Fruit fly (Drosophila melanogaster) whole organism, embryonic: ENCODE data around the gene alphaCOP.

ENCODE experiments used
- Antp ChIP-seq: fragments of 200-800 bp; sonication (Bioruptor generic); optimal IDR thresholded peaks from 3 replicates; lab custom pipeline; 2016; ENCODE audit warnings: missing biosample characterization, missing genetic modification characterization
- B-H2 ChIP-seq: fragments of 200-800 bp; sonication (Bioruptor generic); optimal IDR thresholded peaks from 2 replicates; lab custom pipeline; 2018; ENCODE audit warnings: missing biosample characterization, mild to moderate bottlenecking, missing genetic modification characterization
- CG10366 ChIP-seq: fragments of 200-800 bp; sonication (Bioruptor generic); IDR thresholded peaks from 2 replicates; pipeline ENCODE4 v1.3.6; 2022; ENCODE audit warnings: missing biosample characterization, missing genetic modification characterization
- CG10462 ChIP-seq: fragments of 200-800 bp; sonication (Bioruptor generic); optimal IDR thresholded peaks from 2 replicates; lab custom pipeline; 2016; ENCODE audit warnings: missing biosample characterization, missing genetic modification characterization
- CG10543 ChIP-seq: fragments of 200-800 bp; sonication (Bioruptor generic); optimal IDR thresholded peaks from 3 replicates; lab custom pipeline; 2017; ENCODE audit warnings: missing biosample characterization, mild to moderate bottlenecking, missing genetic modification characterization, moderate library complexity
- CG10654 ChIP-seq: fragments of 200-800 bp; sonication (Bioruptor generic); optimal IDR thresholded peaks from 2 replicates; lab custom pipeline; 2016; ENCODE audit warnings: missing biosample characterization, missing genetic modification characterization
- CG11504 ChIP-seq: fragments of 200-800 bp; sonication (Bioruptor generic); optimal IDR thresholded peaks from 3 replicates; lab custom pipeline; 2019; ENCODE audit warnings: missing biosample characterization, mild to moderate bottlenecking, missing genetic modification characterization, moderate library complexity
- CG12299 ChIP-seq: fragments of 200-800 bp; sonication (Bioruptor generic); optimal IDR thresholded peaks from 2 replicates; lab custom pipeline; 2018; ENCODE audit warnings: missing biosample characterization, mild to moderate bottlenecking, missing genetic modification characterization
- CG12659 ChIP-seq: fragments of 200-800 bp; sonication (Bioruptor generic); optimal IDR thresholded peaks from 3 replicates; lab custom pipeline; 2017; ENCODE audit warnings: mild to moderate bottlenecking, missing biosample characterization, missing genetic modification reagents, missing genetic modification characterization
- CG12744 ChIP-seq: fragments of 200-800 bp; sonication (Bioruptor generic); optimal IDR thresholded peaks from 2 replicates; lab custom pipeline; 2016; ENCODE audit warnings: missing biosample characterization, missing genetic modification characterization
- CG14860 ChIP-seq: fragments of 200-800 bp; sonication (Bioruptor generic); IDR thresholded peaks from 3 replicates; pipeline ENCODE4 v1.3.6; 2022; ENCODE audit warnings: missing biosample characterization, missing genetic modification characterization; ENCODE audit not compliant: partially characterized antibody
- CG14965 ChIP-seq: fragments of 200-800 bp; sonication (Bioruptor generic); optimal IDR thresholded peaks from 2 replicates; lab custom pipeline; 2016; ENCODE audit warnings: missing biosample characterization, missing genetic modification characterization, borderline replicate concordance
- CG1602 ChIP-seq: fragments of 200-800 bp; sonication (Bioruptor generic); optimal IDR thresholded peaks from 3 replicates; lab custom pipeline; 2016; ENCODE audit warnings: missing biosample characterization, missing genetic modification characterization
- CG16815 ChIP-seq: fragments of 200-800 bp; sonication (Bioruptor generic); optimal IDR thresholded peaks from 3 replicates; lab custom pipeline; 2017; ENCODE audit warnings: missing biosample characterization, mild to moderate bottlenecking, missing genetic modification characterization
- CG17328 ChIP-seq: fragments of 200-800 bp; sonication (Bioruptor generic); IDR thresholded peaks from 2 replicates; pipeline ENCODE4 v1.3.6; 2022; ENCODE audit warnings: missing biosample characterization, missing genetic modification characterization
- CG2875 ChIP-seq: fragments of 200-800 bp; sonication (Bioruptor generic); optimal IDR thresholded peaks from 2 replicates; lab custom pipeline; 2017; ENCODE audit warnings: missing biosample characterization, mild to moderate bottlenecking, missing genetic modification characterization, missing genetic modification reagents
- CG43689 ChIP-seq: fragments of 200-800 bp; sonication (Bioruptor generic); IDR thresholded peaks from 2 replicates; pipeline ENCODE4 v1.3.6; 2022; ENCODE audit warnings: missing biosample characterization, missing genetic modification characterization
- CG4617 ChIP-seq: fragments of 200-800 bp; sonication (Bioruptor generic); optimal IDR thresholded peaks from 3 replicates; lab custom pipeline; 2016; ENCODE audit warnings: missing biosample characterization, missing genetic modification characterization, borderline replicate concordance
- CG7786 ChIP-seq: fragments of 200-800 bp; sonication (Bioruptor generic); optimal IDR thresholded peaks from 2 replicates; lab custom pipeline; 2016; ENCODE audit warnings: missing biosample characterization, missing genetic modification characterization
- CrebB ChIP-seq: fragments of 200-800 bp; sonication (Bioruptor generic); optimal IDR thresholded peaks from 3 replicates; lab custom pipeline; 2018; ENCODE audit warnings: missing biosample characterization, mild to moderate bottlenecking, missing genetic modification characterization
- Dek ChIP-seq: fragments of 200-800 bp; sonication (Bioruptor generic); optimal IDR thresholded peaks from 3 replicates; lab custom pipeline; 2019; ENCODE audit warnings: missing biosample characterization, mild to moderate bottlenecking, missing genetic modification characterization, moderate library complexity
- Dip3 ChIP-seq: fragments of 200-800 bp; sonication (Bioruptor generic); optimal IDR thresholded peaks from 3 replicates; lab custom pipeline; 2016; ENCODE audit warnings: missing biosample characterization, missing genetic modification characterization
- ERR ChIP-seq: fragments of 200-800 bp; sonication (Bioruptor generic); optimal IDR thresholded peaks from 2 replicates; lab custom pipeline; 2016; ENCODE audit warnings: missing biosample characterization, missing genetic modification characterization
- Elba2 ChIP-seq: fragments of 200-800 bp; sonication (Bioruptor generic); optimal IDR thresholded peaks from 3 replicates; lab custom pipeline; 2016; ENCODE audit warnings: missing biosample characterization, missing genetic modification characterization
- Fer3 ChIP-seq: fragments of 200-800 bp; sonication (Bioruptor generic); optimal IDR thresholded peaks from 2 replicates; lab custom pipeline; 2018; ENCODE audit warnings: missing biosample characterization, mild to moderate bottlenecking, missing genetic modification characterization, moderate library complexity
- Jarid2 ChIP-seq: fragments of 200-800 bp; sonication (Bioruptor generic); optimal IDR thresholded peaks from 3 replicates; lab custom pipeline; 2017; ENCODE audit warnings: mild to moderate bottlenecking, missing biosample characterization, missing genetic modification reagents, missing genetic modification characterization
- MTF-1 ChIP-seq: fragments of 200-800 bp; sonication (Bioruptor generic); optimal IDR thresholded peaks from 2 replicates; lab custom pipeline; 2018; ENCODE audit warnings: missing biosample characterization, mild to moderate bottlenecking, missing genetic modification characterization, borderline replicate concordance
- NC2β ChIP-seq: fragments of 200-800 bp; sonication (Bioruptor generic); optimal IDR thresholded peaks from 2 replicates; lab custom pipeline; 2016; ENCODE audit warnings: missing biosample characterization, missing genetic modification characterization
- Scr ChIP-seq: fragments of 200-800 bp; sonication (Bioruptor generic); IDR thresholded peaks from 2 replicates; pipeline ENCODE4 v1.3.6; 2022; ENCODE audit warnings: missing biosample characterization, missing genetic modification characterization; ENCODE audit not compliant: partially characterized antibody
- Sry-δ ChIP-seq: fragments of 200-800 bp; sonication (Bioruptor generic); optimal IDR thresholded peaks from 2 replicates; lab custom pipeline; 2016; ENCODE audit warnings: missing biosample characterization, missing genetic modification characterization
- TFAM ChIP-seq: fragments of 200-800 bp; sonication (Bioruptor generic); optimal IDR thresholded peaks from 2 replicates; lab custom pipeline; 2017; ENCODE audit warnings: missing biosample characterization, missing genetic modification characterization, inconsistent platforms
- Trl ChIP-seq, 3 experiments: fragments of >200 bp in 2 of 3; fragments of 200-800 bp in 1 of 3; sonication (Bioruptor generic) in 1 of 3; optimal IDR thresholded peaks; 2 replicates in 1 of 3; 3 replicates in 2 of 3; lab custom pipeline; 2016 to 2017; ENCODE audit warnings: missing biosample characterization in 1 of 3, missing genetic modification characterization in 1 of 3
- Vsx1 ChIP-seq: fragments of 200-800 bp; sonication (Bioruptor generic); optimal IDR thresholded peaks from 2 replicates; lab custom pipeline; 2017; ENCODE audit warnings: missing biosample characterization, mild to moderate bottlenecking, missing genetic modification characterization, missing genetic modification reagents
- ab ChIP-seq: fragments of 200-800 bp; sonication (Bioruptor generic); optimal IDR thresholded peaks from 2 replicates; lab custom pipeline; 2016; ENCODE audit warnings: missing biosample characterization, missing genetic modification characterization
- cad ChIP-seq: fragments of >200 bp; optimal IDR thresholded peaks from 2 replicates; lab custom pipeline; 2017; ENCODE audit warnings: missing biosample characterization, missing genetic modification characterization
- croc ChIP-seq: fragments of 200-800 bp; sonication (Bioruptor generic); conservative IDR thresholded peaks from 3 replicates; pipeline ENCODE4 v1.3.6; 2022; ENCODE audit warnings: missing biosample characterization, missing genetic modification characterization
- da ChIP-seq: fragments of 200-800 bp; sonication (Bioruptor generic); optimal IDR thresholded peaks from 2 replicates; lab custom pipeline; 2016; ENCODE audit warnings: missing biosample characterization, missing genetic modification characterization
- dati ChIP-seq: fragments of 200-800 bp; sonication (Bioruptor generic); IDR thresholded peaks from 2 replicates; pipeline ENCODE4 v1.3.6; 2022; ENCODE audit warnings: missing biosample characterization, missing genetic modification characterization
- dimm ChIP-seq: fragments of 200-800 bp; sonication (Bioruptor generic); IDR thresholded peaks from 2 replicates; pipeline ENCODE4 v1.3.6; 2022; ENCODE audit warnings: missing biosample characterization, missing genetic modification characterization
- fd102C ChIP-seq: fragments of 200-800 bp; sonication (Bioruptor generic); optimal IDR thresholded peaks from 2 replicates; lab custom pipeline; 2018; ENCODE audit warnings: missing biosample characterization, mild to moderate bottlenecking, missing genetic modification characterization, moderate library complexity
- lmd ChIP-seq: fragments of 200-800 bp; sonication (Bioruptor generic); IDR thresholded peaks from 2 replicates; pipeline ENCODE4 v1.3.6; 2022; ENCODE audit warnings: missing biosample characterization, missing genetic modification characterization
- nau ChIP-seq: fragments of 200-800 bp; sonication (Bioruptor generic); optimal IDR thresholded peaks from 3 replicates; lab custom pipeline; 2017; ENCODE audit warnings: missing biosample characterization, mild to moderate bottlenecking, missing genetic modification characterization, missing genetic modification reagents
- nmo ChIP-seq: fragments of 200-800 bp; sonication (Bioruptor generic); optimal IDR thresholded peaks from 2 replicates; lab custom pipeline; 2018; ENCODE audit warnings: missing biosample characterization, mild to moderate bottlenecking, missing genetic modification characterization, moderate library complexity
- odd ChIP-seq: fragments of 200-800 bp; sonication (Bioruptor generic); optimal IDR thresholded peaks from 2 replicates; lab custom pipeline; 2017; ENCODE audit warnings: missing biosample characterization, mild to moderate bottlenecking, missing genetic modification characterization
- phol ChIP-seq: fragments of 200-800 bp; sonication (Bioruptor generic); optimal IDR thresholded peaks from 3 replicates; lab custom pipeline; 2018; ENCODE audit warnings: missing biosample characterization, mild to moderate bottlenecking, missing genetic modification characterization, moderate library complexity
- pita ChIP-seq: fragments of 200-800 bp; sonication (Bioruptor generic); optimal IDR thresholded peaks from 2 replicates; lab custom pipeline; 2017; ENCODE audit warnings: missing biosample characterization, mild to moderate bottlenecking, missing genetic modification characterization
- slp2 ChIP-seq: fragments of 200-800 bp; sonication (Bioruptor generic); optimal IDR thresholded peaks from 2 replicates; lab custom pipeline; 2016; ENCODE audit warnings: missing biosample characterization, missing genetic modification characterization
- sob ChIP-seq: fragments of 200-800 bp; sonication (Bioruptor generic); IDR thresholded peaks from 2 replicates; pipeline ENCODE4 v1.3.6; 2022; ENCODE audit warnings: missing biosample characterization, missing genetic modification characterization
- tgo ChIP-seq: fragments of 200-800 bp; sonication (Bioruptor generic); IDR thresholded peaks from 3 replicates; pipeline ENCODE4 v1.3.6; 2022; ENCODE audit warnings: missing biosample characterization, missing genetic modification characterization
- zfh2 ChIP-seq: fragments of 200-800 bp; sonication (Bioruptor generic); optimal IDR thresholded peaks from 2 replicates; lab custom pipeline; 2016; ENCODE audit warnings: missing biosample characterization, missing genetic modification characterization

The alphaCOP gene

dm6 chr3L:1618116-1618727 lies 26.8 kb downstream of the alphaCOP start, which contains the start of the genes CG13926, ABCB7 and CG33230 (continued):
- TF ChIP-seq MTF-1 (GFP tag; lab: Kevin White, UChicago) (no peak), cad (GFP tag; lab: Kevin White, UChicago) (no peak), CG43689 (no peak), phol (tag; lab: Kevin White, UChicago) (peak; percentile 52), CG1602 (GFP tag; lab: Kevin White, UChicago) (no peak), CG7786 (GFP tag; lab: Kevin White, UChicago) (no peak), Scr (GFP tag; lab: Robert Waterston, UW) (peak; percentile 54), ERR (GFP tag; lab: Kevin White, UChicago) (no peak), B-H2 (peak; percentile 59), sob (no peak), nmo (GFP tag; lab: Kevin White, UChicago) (peak; percentile 56), CG14860 (GFP tag; lab: Robert Waterston, UW) (no peak), lmd (GFP tag; lab: Robert Waterston, UW) (no peak), CG10462 (GFP tag; lab: Kevin White, UChicago) (no peak), CG10366 (no peak), nau (GFP tag; lab: Kevin White, UChicago) (no peak), CG4617 (GFP tag; lab: Kevin White, UChicago) (peak; percentile 71), pita (GFP tag; lab: Kevin White, UChicago) (no peak), CG12659 (GFP tag; lab: Kevin White, UChicago) (peak; percentile 63), tgo (no peak), CG10543 (GFP tag; lab: Kevin White, UChicago) (peak; percentile 61), NC2β (GFP tag; lab: Kevin White, UChicago) (no peak), Elba2 (no peak), Jarid2 (GFP tag; lab: Kevin White, UChicago) (no peak), TFAM (GFP tag; lab: Kevin White, UChicago) (no peak), fd102C (GFP tag; lab: Kevin White, UChicago) (no peak), da (GFP tag; lab: Kevin White, UChicago) (no peak), CG10654 (GFP tag; lab: Kevin White, UChicago) (no peak), Dek (tag; lab: Kevin White, UChicago) (peak; percentile 1), CG17328 (GFP tag; lab: Robert Waterston, UW) (no peak), croc (GFP tag; lab: Robert Waterston, UW) (no peak), CG12299 (tag; lab: Kevin White, UChicago) (no peak), dimm (GFP tag; lab: Robert Waterston, UW) (no peak), dati (GFP tag; lab: Robert Waterston, UW) (no peak), Dip3 (GFP tag; lab: Kevin White, UChicago) (peak; percentile 1), slp2 (GFP tag; lab: Kevin White, UChicago) (no peak), CrebB (tag; lab: Kevin White, UChicago) (no peak), ab (GFP tag; lab: Kevin White, UChicago) (no peak), Antp (GFP tag; lab: Kevin White, UChicago) (no peak), Vsx1 (GFP tag; lab: Kevin White, UChicago) (no peak), Sry-δ (GFP tag; lab: Kevin White, UChicago) (peak; percentile 43), CG11504 (tag; lab: Kevin White, UChicago) (no peak), Trl (optimal IDR thresholded peaks at IDR 0.05; lab: Kevin White, UChicago) (no peak), Trl (GFP tag; optimal IDR thresholded peaks at IDR 0.05; lab: Kevin White, UChicago) (no peak), CG16815 (GFP tag; lab: Kevin White, UChicago) (no peak), CG12744 (GFP tag; lab: Kevin White, UChicago) (no peak), odd (GFP tag; lab: Kevin White, UChicago) (no peak), CG14965 (GFP tag; lab: Kevin White, UChicago) (no peak), zfh2 (GFP tag; lab: Kevin White, UChicago) (peak; percentile 31), Fer3 (peak; percentile 5), CG2875 (GFP tag; lab: Kevin White, UChicago) (no peak)
